Comparison of ENCODE assay signal across 2 worm cellular contexts in genomic region chrII:10680130-10680529, ce11.
TF ChIP-seq lines count a peak whose summit lies in the region.

No protein-coding gene starts in this region.

TF ChIP-seq in whole organism, L1 larva, 84 proteins besides CTCF, POLR2A, EP300 and RAD21:
- TF ChIP-seq ztf-11 (tag; optimal IDR thresholded peaks at IDR 0.05; lab: Kevin White, UChicago) (no peak), elt-3 (tag; optimal IDR thresholded peaks at IDR 0.05; lab: Kevin White, UChicago) (no peak), fkh-4 (tag; optimal IDR thresholded peaks at IDR 0.05; lab: Kevin White, UChicago; ENCODE audit: borderline replicate concordance) (peak; percentile 62), nhr-85 (tag; lab: Kevin White, UChicago) (no peak), dsc-1 (tag; optimal IDR thresholded peaks at IDR 0.05; lab: Kevin White, UChicago) (peak; percentile 93), ces-1 (GFP tag; optimal IDR thresholded peaks at IDR 0.05; lab: Kevin White, UChicago) (no peak)

TF ChIP-seq in whole organism, mixed stage, embryonic, 35 proteins besides CTCF, POLR2A, EP300 and RAD21:
- TF ChIP-seq mls-2 (tag; optimal IDR thresholded peaks at IDR 0.05; lab: Kevin White, UChicago) (no peak), ces-1 (GFP tag; optimal IDR thresholded peaks at IDR 0.05; lab: Kevin White, UChicago) (peak; percentile 1), elt-3 (tag; optimal IDR thresholded peaks at IDR 0.05; lab: Kevin White, UChicago) (no peak), cnd-1 (tag; optimal IDR thresholded peaks at IDR 0.05; lab: Kevin White, UChicago) (no peak)

Comparison
In these comparisons a context has a peak if more than half of its experiments do, and no peak if none do; other contexts are left out.
1. Of the 14 proteins assayed by ChIP-seq in both whole organism, L1 larva and whole organism, mixed stage, embryonic: peak only in whole organism, L1 larva: none; only in whole organism, mixed stage, embryonic: ces-1; in both: none; in neither: 13.